Fruit fly (Drosophila melanogaster) whole organism, embryonic: ENCODE results near the gene Vta1.

Source experiments
- Bdp1 ChIP-seq: fragments of 200-800 bp; sonication (Bioruptor generic); optimal IDR thresholded peaks from 3 replicates; lab custom pipeline; 2016; ENCODE audit warnings: missing biosample characterization, missing genetic modification characterization
- Bgb ChIP-seq: fragments of 200-800 bp; sonication (Bioruptor generic); IDR thresholded peaks from 2 replicates; pipeline ENCODE4 v1.3.6; 2022; ENCODE audit warnings: missing biosample characterization, missing genetic modification characterization; ENCODE audit not compliant: partially characterized antibody
- CG10267 ChIP-seq: fragments of 200-800 bp; sonication (Bioruptor generic); optimal IDR thresholded peaks from 2 replicates; lab custom pipeline; 2018; ENCODE audit warnings: missing biosample characterization, mild to moderate bottlenecking, missing genetic modification characterization, moderate library complexity
- CG10274 ChIP-seq: fragments of 200-800 bp; sonication (Bioruptor generic); optimal IDR thresholded peaks from 3 replicates; lab custom pipeline; 2017; ENCODE audit warnings: missing biosample characterization, mild to moderate bottlenecking, missing genetic modification characterization
- CG10431 ChIP-seq: fragments of 200-800 bp; sonication (Bioruptor generic); optimal IDR thresholded peaks from 3 replicates; lab custom pipeline; 2018; ENCODE audit warnings: missing biosample characterization, mild to moderate bottlenecking, missing genetic modification characterization
- CG12071 ChIP-seq: fragments of 200-800 bp; sonication (Bioruptor generic); optimal IDR thresholded peaks from 3 replicates; lab custom pipeline; 2018; ENCODE audit warnings: missing biosample characterization, mild to moderate bottlenecking, missing genetic modification characterization
- CG12744 ChIP-seq: fragments of 200-800 bp; sonication (Bioruptor generic); optimal IDR thresholded peaks from 2 replicates; lab custom pipeline; 2016; ENCODE audit warnings: missing biosample characterization, missing genetic modification characterization
- CG14860 ChIP-seq: fragments of 200-800 bp; sonication (Bioruptor generic); IDR thresholded peaks from 3 replicates; pipeline ENCODE4 v1.3.6; 2022; ENCODE audit warnings: missing biosample characterization, missing genetic modification characterization; ENCODE audit not compliant: partially characterized antibody
- CG15269 ChIP-seq: fragments of 200-800 bp; sonication (Bioruptor generic); optimal IDR thresholded peaks from 2 replicates; lab custom pipeline; 2018; ENCODE audit warnings: missing biosample characterization, mild to moderate bottlenecking, missing genetic modification characterization, moderate library complexity
- CG15514 ChIP-seq: fragments of 200-800 bp; sonication (Bioruptor generic); optimal IDR thresholded peaks from 3 replicates; lab custom pipeline; 2017; ENCODE audit warnings: missing biosample characterization, missing genetic modification characterization, mild to moderate bottlenecking, moderate library complexity, missing genetic modification reagents
- CG15601 ChIP-seq: fragments of 200-800 bp; sonication (Bioruptor generic); optimal IDR thresholded peaks from 3 replicates; lab custom pipeline; 2019; ENCODE audit warnings: missing biosample characterization, mild to moderate bottlenecking, missing genetic modification characterization, moderate library complexity
- CG1602 ChIP-seq: fragments of 200-800 bp; sonication (Bioruptor generic); optimal IDR thresholded peaks from 3 replicates; lab custom pipeline; 2016; ENCODE audit warnings: missing biosample characterization, missing genetic modification characterization
- CG1647 ChIP-seq: fragments of 200-800 bp; sonication (Bioruptor generic); optimal IDR thresholded peaks from 3 replicates; lab custom pipeline; 2016; ENCODE audit warnings: missing biosample characterization, missing genetic modification characterization
- CG17359 ChIP-seq: fragments of 200-800 bp; sonication (Bioruptor generic); optimal IDR thresholded peaks from 3 replicates; lab custom pipeline; 2018; ENCODE audit warnings: missing biosample characterization, mild to moderate bottlenecking, missing genetic modification characterization, moderate library complexity
- CG17612 ChIP-seq: fragments of 200-800 bp; sonication (Bioruptor generic); IDR thresholded peaks from 2 replicates; pipeline ENCODE4 v1.3.6; 2022; ENCODE audit warnings: missing biosample characterization, missing genetic modification characterization
- CG18764 ChIP-seq: fragments of 200-800 bp; sonication (Bioruptor generic); optimal IDR thresholded peaks from 3 replicates; lab custom pipeline; 2016; ENCODE audit warnings: missing biosample characterization, missing genetic modification characterization
- CG2199 ChIP-seq: fragments of 200-800 bp; sonication (Bioruptor generic); IDR thresholded peaks from 3 replicates; pipeline ENCODE4 v1.3.6; 2022; ENCODE audit warnings: missing biosample characterization, missing genetic modification characterization
- CG32767 ChIP-seq: fragments of 200-800 bp; sonication (Bioruptor generic); IDR thresholded peaks from 2 replicates; pipeline ENCODE4 v1.3.6; 2022; ENCODE audit warnings: missing biosample characterization, missing genetic modification characterization
- CG3726 ChIP-seq: fragments of 200-800 bp; sonication (Bioruptor generic); IDR thresholded peaks from 3 replicates; pipeline ENCODE4, ENCODE4 v1.3.6; 2022; ENCODE audit warnings: missing biosample characterization, missing genetic modification characterization
- CG4282 ChIP-seq: fragments of 200-800 bp; sonication (Bioruptor generic); optimal IDR thresholded peaks from 2 replicates; lab custom pipeline; 2016; ENCODE audit warnings: missing biosample characterization, missing genetic modification characterization
- CG4424 ChIP-seq: fragments of 200-800 bp; sonication (Bioruptor generic); optimal IDR thresholded peaks from 3 replicates; lab custom pipeline; 2016; ENCODE audit warnings: missing biosample characterization, missing genetic modification characterization
- CG7372 ChIP-seq: fragments of 200-800 bp; sonication (Bioruptor generic); IDR thresholded peaks from 2 replicates; pipeline ENCODE4 v1.3.6; 2022; ENCODE audit warnings: missing biosample characterization, missing genetic modification characterization
- CG8765 ChIP-seq: fragments of 200-800 bp; sonication (Bioruptor generic); IDR thresholded peaks from 2 replicates; pipeline ENCODE4 v1.3.6; 2022; ENCODE audit warnings: missing biosample characterization, missing genetic modification characterization
- Dad ChIP-seq: fragments of 200-800 bp; sonication (Bioruptor generic); optimal IDR thresholded peaks from 3 replicates; lab custom pipeline; 2016; ENCODE audit warnings: missing biosample characterization, missing genetic modification characterization
- Dip3 ChIP-seq: fragments of 200-800 bp; sonication (Bioruptor generic); optimal IDR thresholded peaks from 3 replicates; lab custom pipeline; 2016; ENCODE audit warnings: missing biosample characterization, missing genetic modification characterization
- Doc3 ChIP-seq: fragments of 200-800 bp; sonication (Bioruptor generic); IDR thresholded peaks from 3 replicates; pipeline ENCODE4 v1.3.6; 2022; ENCODE audit warnings: missing biosample characterization, missing genetic modification characterization; ENCODE audit not compliant: partially characterized antibody
- Drgx ChIP-seq: fragments of 200-800 bp; sonication (Bioruptor generic); IDR thresholded peaks from 2 replicates; pipeline ENCODE4 v1.3.6; 2022; ENCODE audit warnings: missing biosample characterization, missing genetic modification characterization
- Eip74EF ChIP-seq, 2 experiments: fragments of 200-800 bp in 1 of 2; fragments of >200 bp in 1 of 2; sonication (Bioruptor generic) in 1 of 2; optimal IDR thresholded peaks; 2 replicates each; lab custom pipeline; 2017 to 2019; ENCODE audit warnings: missing biosample characterization in 2 of 2, missing genetic modification characterization in 2 of 2, mild to moderate bottlenecking in 1 of 2, moderate library complexity in 1 of 2
- Hmx ChIP-seq: fragments of 200-800 bp; sonication (Bioruptor generic); optimal IDR thresholded peaks from 2 replicates; lab custom pipeline; 2016; ENCODE audit warnings: missing biosample characterization, missing genetic modification characterization
- MBD-R2 ChIP-seq: fragments of 200-800 bp; sonication (Bioruptor generic); IDR thresholded peaks from 2 replicates; pipeline ENCODE4 v1.3.6; 2022; ENCODE audit warnings: missing biosample characterization, missing genetic modification characterization
- Myb ChIP-seq: fragments of 200-800 bp; sonication (Bioruptor generic); optimal IDR thresholded peaks from 2 replicates; lab custom pipeline; 2016; ENCODE audit warnings: missing biosample characterization, missing genetic modification characterization
- NK7.1 ChIP-seq: fragments of 200-800 bp; sonication (Bioruptor generic); optimal IDR thresholded peaks from 3 replicates; lab custom pipeline; 2016; ENCODE audit warnings: missing biosample characterization, missing genetic modification characterization
- NfI ChIP-seq: fragments of 200-800 bp; sonication (Bioruptor generic); optimal IDR thresholded peaks from 3 replicates; lab custom pipeline; 2018; ENCODE audit warnings: missing biosample characterization, mild to moderate bottlenecking, missing genetic modification characterization, moderate library complexity
- Opbp ChIP-seq: fragments of 200-800 bp; sonication (Bioruptor generic); IDR thresholded peaks from 3 replicates; pipeline ENCODE4 v1.3.6; 2022; ENCODE audit warnings: missing biosample characterization, missing genetic modification characterization; ENCODE audit not compliant: partially characterized antibody
- Rx ChIP-seq: fragments of 200-800 bp; sonication (Bioruptor generic); IDR thresholded peaks from 2 replicates; pipeline ENCODE4 v1.3.6; 2022; ENCODE audit warnings: missing biosample characterization, missing genetic modification characterization
- Sin3A ChIP-seq: fragments of >200 bp; optimal IDR thresholded peaks from 2 replicates; lab custom pipeline; 2018
- ap ChIP-seq: fragments of 200-800 bp; sonication (Bioruptor generic); IDR thresholded peaks from 2 replicates; pipeline ENCODE4 v1.3.6; 2022; ENCODE audit warnings: missing biosample characterization, missing genetic modification characterization
- cato ChIP-seq: fragments of 200-800 bp; sonication (Bioruptor generic); optimal IDR thresholded peaks from 2 replicates; lab custom pipeline; 2016; ENCODE audit warnings: missing biosample characterization, missing genetic modification characterization, borderline replicate concordance
- cg ChIP-seq: fragments of 200-800 bp; sonication (Bioruptor generic); optimal IDR thresholded peaks from 3 replicates; lab custom pipeline; 2019; ENCODE audit warnings: missing biosample characterization, mild to moderate bottlenecking, missing genetic modification characterization, moderate library complexity
- chinmo ChIP-seq: fragments of 200-800 bp; sonication (Bioruptor generic); IDR thresholded peaks from 4 replicates; pipeline ENCODE4 v1.3.6; 2022; ENCODE audit warnings: missing biosample characterization, missing genetic modification characterization; ENCODE audit not compliant: partially characterized antibody
- en ChIP-seq: fragments of 200-800 bp; sonication (Bioruptor generic); optimal IDR thresholded peaks from 2 replicates; lab custom pipeline; 2016; ENCODE audit warnings: missing biosample characterization, missing genetic modification characterization
- exex ChIP-seq: fragments of 200-800 bp; sonication (Bioruptor generic); optimal IDR thresholded peaks from 4 replicates; lab custom pipeline; 2018; ENCODE audit warnings: missing biosample characterization, mild to moderate bottlenecking, missing genetic modification characterization, moderate library complexity
- fd96Cb ChIP-seq: fragments of 200-800 bp; sonication (Bioruptor generic); optimal IDR thresholded peaks from 2 replicates; lab custom pipeline; 2018; ENCODE audit warnings: missing biosample characterization, mild to moderate bottlenecking, missing genetic modification characterization, moderate library complexity
- ham ChIP-seq: fragments of 200-800 bp; sonication (Bioruptor generic); IDR thresholded peaks from 2 replicates; pipeline ENCODE4 v1.3.6; 2022; ENCODE audit warnings: missing biosample characterization, missing genetic modification characterization
- lov ChIP-seq, 2 experiments: fragments of 200-800 bp in 1 of 2; fragments of >200 bp in 1 of 2; sonication (Bioruptor generic) in 1 of 2; IDR thresholded peaks in 1 of 2; optimal IDR thresholded peaks in 1 of 2; 2 replicates in 1 of 2; 3 replicates in 1 of 2; pipeline versions ENCODE4 v1.3.6 to Lab custom; 2017 to 2022; ENCODE audit warnings: missing biosample characterization in 1 of 2, missing genetic modification characterization in 1 of 2
- sc ChIP-seq, 3 experiments: fragments of >200 bp in 2 of 3; fragments of 200-800 bp in 1 of 3; sonication (Bioruptor generic) in 1 of 3; optimal IDR thresholded peaks; 2 replicates in 2 of 3; 3 replicates in 1 of 3; lab custom pipeline; 2017; ENCODE audit warnings: mild to moderate bottlenecking in 1 of 3, missing biosample characterization in 1 of 3, missing genetic modification characterization in 1 of 3, missing genetic modification reagents in 1 of 3
- scrt ChIP-seq: fragments of 200-800 bp; sonication (Bioruptor generic); optimal IDR thresholded peaks from 2 replicates; lab custom pipeline; 2018; ENCODE audit warnings: missing biosample characterization, mild to moderate bottlenecking, missing genetic modification characterization, moderate library complexity
- slp2 ChIP-seq: fragments of 200-800 bp; sonication (Bioruptor generic); optimal IDR thresholded peaks from 2 replicates; lab custom pipeline; 2016; ENCODE audit warnings: missing biosample characterization, missing genetic modification characterization
- twi ChIP-seq: fragments of 200-800 bp; optimal IDR thresholded peaks from 2 replicates; lab custom pipeline; 2019; ENCODE audit warnings: missing biosample characterization, mild to moderate bottlenecking, missing genetic modification characterization, moderate library complexity

The Vta1 gene

dm6 chr3L:1628176-1628866 is 24.4 kb downstream of the Vta1 start, which contains the start of gene CG13928 (continued):
- TF ChIP-seq CG17359 (tag; lab: Kevin White, UChicago) (no peak), NK7.1 (GFP tag; lab: Kevin White, UChicago) (no peak), MBD-R2 (GFP tag; lab: Robert Waterston, UW) (no peak), slp2 (no peak), CG32767 (GFP tag; lab: Robert Waterston, UW) (no peak), ap (GFP tag; lab: Robert Waterston, UW) (no peak), Doc3 (GFP tag; lab: Robert Waterston, UW) (no peak), en (GFP tag; lab: Kevin White, UChicago) (no peak), CG1647 (no peak), Drgx (GFP tag; lab: Robert Waterston, UW) (no peak), CG10274 (no peak), Bgb (GFP tag; lab: Robert Waterston, UW) (peak; percentile 69; the same call in 1 of the 2 replicates), CG14860 (GFP tag; lab: Robert Waterston, UW) (no peak), CG8765 (no peak), Opbp (no peak), lov (optimal IDR thresholded peaks at IDR 0.05; lab: Kevin White, UChicago) (no peak), lov (GFP tag; IDR thresholded peaks at IDR 0.05; lab: Robert Waterston, UW) (no peak), Myb (no peak), cg (GFP tag; lab: Kevin White, UChicago) (peak; percentile 77), CG7372 (no peak), CG4282 (GFP tag; lab: Kevin White, UChicago) (no peak), exex (tag; lab: Kevin White, UChicago) (no peak), twi (no peak), CG10267 (tag; lab: Kevin White, UChicago) (peak; percentile 44), CG2199 (GFP tag; lab: Robert Waterston, UW) (no peak), Dip3 (GFP tag; lab: Kevin White, UChicago) (no peak), CG12744 (no peak), CG1602 (GFP tag; lab: Kevin White, UChicago) (no peak), Eip74EF (GFP tag; optimal IDR thresholded peaks at IDR 0.05; lab: Kevin White, UChicago) (no peak), Rx (GFP tag; lab: Robert Waterston, UW) (no peak), sc (optimal IDR thresholded peaks at IDR 0.05; lab: Kevin White, UChicago) (no peak), sc (GFP tag; optimal IDR thresholded peaks at IDR 0.05; lab: Kevin White, UChicago) (no peak), NfI (GFP tag; lab: Kevin White, UChicago) (no peak), Bdp1 (GFP tag; lab: Kevin White, UChicago) (no peak), CG15514 (GFP tag; lab: Kevin White, UChicago) (peak; percentile 21), scrt (peak; percentile 42), fd96Cb (no peak), chinmo (GFP tag; lab: Robert Waterston, UW) (peak; percentile 73; the same call in 1 of the 4 replicates), Sin3A (lab: Kevin White, UChicago) (no peak), CG3726 (GFP tag; lab: Robert Waterston, UW) (no peak), CG18764 (GFP tag; lab: Kevin White, UChicago) (peak; percentile 97), CG15269 (tag; lab: Kevin White, UChicago) (no peak), CG12071 (GFP tag; lab: Kevin White, UChicago) (no peak), Hmx (GFP tag; lab: Kevin White, UChicago) (no peak), CG17612 (no peak), CG15601 (tag; lab: Kevin White, UChicago) (no peak), ham (GFP tag; lab: Robert Waterston, UW) (no peak), CG10431 (GFP tag; lab: Kevin White, UChicago) (no peak), cato (GFP tag; lab: Kevin White, UChicago) (no peak), Dad (GFP tag; lab: Kevin White, UChicago) (no peak), CG4424 (GFP tag; lab: Kevin White, UChicago) (no peak)
